Fruit fly (Drosophila melanogaster) whole organism, embryonic: ENCODE results near the gene nst.

Experiments used
- Antp ChIP-seq: fragments of 200-800 bp; sonication (Bioruptor generic); optimal IDR thresholded peaks from 3 replicates; lab custom pipeline; 2016; ENCODE audit warnings: missing biosample characterization, missing genetic modification characterization
- Bgb ChIP-seq: fragments of 200-800 bp; sonication (Bioruptor generic); IDR thresholded peaks from 2 replicates; pipeline ENCODE4 v1.3.6; 2022; ENCODE audit warnings: missing biosample characterization, missing genetic modification characterization; ENCODE audit not compliant: partially characterized antibody
- C15 ChIP-seq: fragments of 200-800 bp; sonication (Bioruptor generic); IDR thresholded peaks from 3 replicates; pipeline ENCODE4 v1.3.6; 2022; ENCODE audit warnings: missing biosample characterization, missing genetic modification characterization
- CG10147 ChIP-seq: fragments of 200-800 bp; sonication (Bioruptor generic); optimal IDR thresholded peaks from 2 replicates; lab custom pipeline; 2019; ENCODE audit warnings: missing biosample characterization, mild to moderate bottlenecking, missing genetic modification characterization, moderate library complexity
- CG10979 ChIP-seq: fragments of 200-800 bp; sonication (Bioruptor generic); optimal IDR thresholded peaks from 2 replicates; lab custom pipeline; 2018; ENCODE audit warnings: missing biosample characterization, mild to moderate bottlenecking, missing genetic modification characterization, moderate library complexity
- CG11247 ChIP-seq: fragments of 200-800 bp; sonication (Bioruptor generic); IDR thresholded peaks from 2 replicates; pipeline ENCODE4 v1.3.6; 2022; ENCODE audit warnings: missing biosample characterization, missing genetic modification characterization
- CG11504 ChIP-seq: fragments of 200-800 bp; sonication (Bioruptor generic); optimal IDR thresholded peaks from 3 replicates; lab custom pipeline; 2019; ENCODE audit warnings: missing biosample characterization, mild to moderate bottlenecking, missing genetic modification characterization, moderate library complexity
- CG12391 ChIP-seq: fragments of 200-800 bp; sonication (Bioruptor generic); optimal IDR thresholded peaks from 3 replicates; lab custom pipeline; 2018; ENCODE audit warnings: missing biosample characterization, mild to moderate bottlenecking, missing genetic modification characterization, moderate library complexity
- CG12659 ChIP-seq: fragments of 200-800 bp; sonication (Bioruptor generic); optimal IDR thresholded peaks from 3 replicates; lab custom pipeline; 2017; ENCODE audit warnings: mild to moderate bottlenecking, missing biosample characterization, missing genetic modification reagents, missing genetic modification characterization
- CG14050 ChIP-seq: fragments of 200-800 bp; sonication (Bioruptor generic); IDR thresholded peaks from 3 replicates; pipeline ENCODE4 v1.3.6; 2022; ENCODE audit warnings: missing biosample characterization, missing genetic modification characterization
- CG14710 ChIP-seq: fragments of 200-800 bp; sonication (Bioruptor generic); optimal IDR thresholded peaks from 3 replicates; lab custom pipeline; 2019; ENCODE audit warnings: missing biosample characterization, mild to moderate bottlenecking, missing genetic modification characterization, moderate library complexity
- CG14965 ChIP-seq: fragments of 200-800 bp; sonication (Bioruptor generic); optimal IDR thresholded peaks from 2 replicates; lab custom pipeline; 2016; ENCODE audit warnings: missing biosample characterization, missing genetic modification characterization, borderline replicate concordance
- CG1832 ChIP-seq: fragments of 200-800 bp; sonication (Bioruptor generic); optimal IDR thresholded peaks from 2 replicates; lab custom pipeline; 2017; ENCODE audit warnings: missing biosample characterization, mild to moderate bottlenecking, missing genetic modification characterization, inconsistent platforms
- CG2202 ChIP-seq: fragments of 200-800 bp; sonication (Bioruptor generic); optimal IDR thresholded peaks from 2 replicates; lab custom pipeline; 2018; ENCODE audit warnings: missing biosample characterization, mild to moderate bottlenecking, missing genetic modification characterization
- CG32772 ChIP-seq: fragments of 200-800 bp; sonication (Bioruptor generic); IDR thresholded peaks from 2 replicates; pipeline ENCODE4 v1.3.6; 2022; ENCODE audit warnings: missing biosample characterization, missing genetic modification characterization
- CG3281 ChIP-seq: fragments of 200-800 bp; sonication (Bioruptor generic); optimal IDR thresholded peaks from 3 replicates; lab custom pipeline; 2017; ENCODE audit warnings: missing biosample characterization, mild to moderate bottlenecking, missing genetic modification characterization
- CG3407 ChIP-seq: fragments of 200-800 bp; sonication (Bioruptor generic); optimal IDR thresholded peaks from 2 replicates; lab custom pipeline; 2018; ENCODE audit warnings: missing biosample characterization, mild to moderate bottlenecking, missing genetic modification characterization
- CG3726 ChIP-seq: fragments of 200-800 bp; sonication (Bioruptor generic); IDR thresholded peaks from 3 replicates; pipeline ENCODE4, ENCODE4 v1.3.6; 2022; ENCODE audit warnings: missing biosample characterization, missing genetic modification characterization
- CG4617 ChIP-seq: fragments of 200-800 bp; sonication (Bioruptor generic); optimal IDR thresholded peaks from 3 replicates; lab custom pipeline; 2016; ENCODE audit warnings: missing biosample characterization, missing genetic modification characterization, borderline replicate concordance
- CG6175 ChIP-seq: fragments of 200-800 bp; sonication (Bioruptor generic); IDR thresholded peaks from 3 replicates; pipeline ENCODE4 v1.3.6; 2022; ENCODE audit warnings: missing biosample characterization, missing genetic modification characterization
- CG8089 ChIP-seq: fragments of 200-800 bp; sonication (Bioruptor generic); optimal IDR thresholded peaks from 3 replicates; lab custom pipeline; 2016; ENCODE audit warnings: missing biosample characterization, missing genetic modification characterization
- CG9817 ChIP-seq: fragments of 200-800 bp; sonication (Bioruptor generic); optimal IDR thresholded peaks from 2 replicates; lab custom pipeline; 2018; ENCODE audit warnings: missing biosample characterization, mild to moderate bottlenecking, missing genetic modification characterization, moderate library complexity
- Chrac-16 ChIP-seq: fragments of 200-800 bp; sonication (Bioruptor generic); optimal IDR thresholded peaks from 3 replicates; lab custom pipeline; 2016; ENCODE audit warnings: missing biosample characterization, missing genetic modification characterization
- Doc2 ChIP-seq: fragments of 200-800 bp; sonication (Bioruptor generic); IDR thresholded peaks from 2 replicates; pipeline ENCODE4 v1.3.6; 2022; ENCODE audit warnings: missing biosample characterization, missing genetic modification characterization
- Dref ChIP-seq: fragments of 200-800 bp; sonication (Bioruptor generic); IDR thresholded peaks from 2 replicates; pipeline ENCODE4 v1.3.6; 2022; ENCODE audit warnings: missing biosample characterization, missing genetic modification characterization
- H15 ChIP-seq: fragments of 200-800 bp; sonication (Bioruptor generic); IDR thresholded peaks from 3 replicates; pipeline ENCODE4 v1.3.6; 2022; ENCODE audit warnings: missing biosample characterization, missing genetic modification characterization
- HHEX ChIP-seq: fragments of 200-800 bp; sonication (Bioruptor generic); optimal IDR thresholded peaks from 3 replicates; lab custom pipeline; 2017; ENCODE audit warnings: missing biosample characterization, mild to moderate bottlenecking, missing genetic modification characterization, missing genetic modification reagents
- HLH3B ChIP-seq: fragments of 200-800 bp; sonication (Bioruptor generic); IDR thresholded peaks from 2 replicates; pipeline ENCODE4 v1.3.6; 2022; ENCODE audit warnings: missing biosample characterization, missing genetic modification characterization
- HLH4C ChIP-seq: fragments of 200-800 bp; sonication (Bioruptor generic); IDR thresholded peaks from 3 replicates; pipeline ENCODE4 v1.3.6; 2022; ENCODE audit warnings: missing biosample characterization, missing genetic modification characterization; ENCODE audit not compliant: partially characterized antibody
- HLHmδ ChIP-seq: fragments of 200-800 bp; sonication (Bioruptor generic); optimal IDR thresholded peaks from 2 replicates; lab custom pipeline; 2018; ENCODE audit warnings: missing biosample characterization, mild to moderate bottlenecking, missing genetic modification characterization, moderate library complexity
- Hsf ChIP-seq: fragments of 200-800 bp; sonication (Bioruptor generic); optimal IDR thresholded peaks from 3 replicates; lab custom pipeline; 2016; ENCODE audit warnings: missing biosample characterization, missing genetic modification characterization
- Mad ChIP-seq: fragments of 200-800 bp; sonication (Bioruptor generic); optimal IDR thresholded peaks from 2 replicates; lab custom pipeline; 2016; ENCODE audit warnings: missing biosample characterization, missing genetic modification characterization
- Med ChIP-seq: fragments of 200-800 bp; sonication (Bioruptor generic); peaks from one replicate; lab custom pipeline; 2016; ENCODE audit warnings: missing biosample characterization, missing genetic modification characterization, mild to moderate bottlenecking, inconsistent platforms, moderate library complexity
- Neu2 ChIP-seq: fragments of 200-800 bp; sonication (Bioruptor generic); optimal IDR thresholded peaks from 3 replicates; lab custom pipeline; 2016; ENCODE audit warnings: missing biosample characterization, missing genetic modification characterization, borderline replicate concordance
- Oli ChIP-seq: fragments of 200-800 bp; sonication (Bioruptor generic); optimal IDR thresholded peaks from 2 replicates; lab custom pipeline; 2018; ENCODE audit warnings: missing biosample characterization, mild to moderate bottlenecking, missing genetic modification characterization, moderate library complexity
- Side ChIP-seq: fragments of 200-800 bp; sonication (Bioruptor generic); optimal IDR thresholded peaks from 2 replicates; lab custom pipeline; 2016; ENCODE audit warnings: missing biosample characterization, missing genetic modification characterization
- Xrp1 ChIP-seq: fragments of 200-800 bp; sonication (Bioruptor generic); IDR thresholded peaks from 2 replicates; pipeline ENCODE4 v1.3.6; 2022; ENCODE audit warnings: missing biosample characterization, missing genetic modification characterization
- abd-A ChIP-seq: fragments of 200-800 bp; sonication (Bioruptor generic); optimal IDR thresholded peaks from 3 replicates; lab custom pipeline; 2019; ENCODE audit warnings: missing biosample characterization, mild to moderate bottlenecking, missing genetic modification characterization, moderate library complexity
- al ChIP-seq: fragments of 200-800 bp; sonication (Bioruptor generic); IDR thresholded peaks from 2 replicates; pipeline ENCODE4 v1.3.6; 2022; ENCODE audit warnings: missing biosample characterization, missing genetic modification characterization
- ash1 ChIP-seq: fragments of 200-800 bp; sonication (Bioruptor generic); optimal IDR thresholded peaks from 2 replicates; lab custom pipeline; 2018; ENCODE audit warnings: missing biosample characterization, mild to moderate bottlenecking, missing genetic modification characterization
- az2 ChIP-seq: fragments of 200-800 bp; sonication (Bioruptor generic); optimal IDR thresholded peaks from 3 replicates; lab custom pipeline; 2016; ENCODE audit warnings: missing biosample characterization, missing genetic modification characterization
- exex ChIP-seq: fragments of 200-800 bp; sonication (Bioruptor generic); optimal IDR thresholded peaks from 4 replicates; lab custom pipeline; 2018; ENCODE audit warnings: missing biosample characterization, mild to moderate bottlenecking, missing genetic modification characterization, moderate library complexity
- ftz-f1 ChIP-seq: fragments of 200-800 bp; sonication (Bioruptor generic); optimal IDR thresholded peaks from 2 replicates; lab custom pipeline; 2016; ENCODE audit warnings: missing biosample characterization, missing genetic modification characterization
- fu2 ChIP-seq: fragments of 200-800 bp; sonication (Bioruptor generic); optimal IDR thresholded peaks from 2 replicates; lab custom pipeline; 2016; ENCODE audit warnings: missing biosample characterization, missing genetic modification characterization
- gt ChIP-seq: fragments of 200-800 bp; sonication (Bioruptor generic); IDR thresholded peaks from 2 replicates; pipeline ENCODE4 v1.3.6; 2022; ENCODE audit warnings: missing biosample characterization, missing genetic modification characterization
- hbn ChIP-seq: fragments of 200-800 bp; sonication (Bioruptor generic); IDR thresholded peaks from 2 replicates; pipeline ENCODE4 v1.3.6; 2022; ENCODE audit warnings: missing biosample characterization, missing genetic modification characterization; ENCODE audit not compliant: partially characterized antibody
- lmd ChIP-seq: fragments of 200-800 bp; sonication (Bioruptor generic); IDR thresholded peaks from 2 replicates; pipeline ENCODE4 v1.3.6; 2022; ENCODE audit warnings: missing biosample characterization, missing genetic modification characterization
- slbo ChIP-seq: fragments of 200-800 bp; sonication (Bioruptor generic); IDR thresholded peaks from 2 replicates; pipeline ENCODE4 v1.3.6; 2022; ENCODE audit warnings: missing biosample characterization, missing genetic modification characterization
- sug ChIP-seq: fragments of 200-800 bp; optimal IDR thresholded peaks from 2 replicates; lab custom pipeline; 2019; ENCODE audit warnings: missing biosample characterization, mild to moderate bottlenecking, missing genetic modification characterization, moderate library complexity
- tap ChIP-seq: fragments of 200-800 bp; optimal IDR thresholded peaks from 3 replicates; lab custom pipeline; 2019; ENCODE audit warnings: missing biosample characterization, mild to moderate bottlenecking, missing genetic modification characterization, moderate library complexity
- tgo ChIP-seq: fragments of 200-800 bp; sonication (Bioruptor generic); IDR thresholded peaks from 3 replicates; pipeline ENCODE4 v1.3.6; 2022; ENCODE audit warnings: missing biosample characterization, missing genetic modification characterization

nst gene

DNA sequence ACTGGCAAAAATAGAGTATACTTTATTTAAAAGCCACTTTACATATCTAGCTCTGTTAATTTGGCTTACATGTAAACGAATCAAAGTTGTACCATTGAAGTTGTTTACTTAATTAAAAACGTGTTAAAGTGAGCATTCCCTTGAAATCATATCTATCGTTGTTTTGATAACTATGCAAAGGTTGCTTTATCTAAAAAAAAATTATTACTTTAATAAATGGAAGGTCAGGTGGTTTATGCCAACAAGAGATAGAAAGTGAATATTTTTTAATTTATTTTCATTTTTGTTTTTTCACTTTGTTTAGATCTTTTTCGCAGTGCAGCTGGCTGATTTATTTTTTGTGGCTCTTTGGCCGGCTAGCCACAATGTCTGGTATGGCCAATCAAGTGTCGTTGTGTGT is 47.1 kb downstream of the nst start (continued):
- TF ChIP-seq CG14710 (tag; lab: Kevin White, UChicago), result peak; percentile 73
- peak; percentile 62 for TF ChIP-seq CG14050
- TF ChIP-seq CG8089, result peak; percentile 32
- peak; percentile 26 for TF ChIP-seq fu2 (GFP tag; lab: Kevin White, UChicago)
- TF ChIP-seq Dref, result no peak
- peak; percentile 79 for TF ChIP-seq Med (GFP tag; lab: Kevin White, UChicago)
- peak; percentile 41 for TF ChIP-seq CG3281
- peak; percentile 84 for TF ChIP-seq Oli (tag; lab: Kevin White, UChicago)
- peak; percentile 70 for TF ChIP-seq lmd (GFP tag; lab: Robert Waterston, UW)
- peak; percentile 15 for TF ChIP-seq CG2202 (tag; lab: Kevin White, UChicago)
- TF ChIP-seq sug, result peak; percentile 51
- TF ChIP-seq CG3726, result no peak
- TF ChIP-seq Antp (GFP tag; lab: Kevin White, UChicago), result peak; percentile 23
- peak; percentile 23 for TF ChIP-seq Side (GFP tag; lab: Kevin White, UChicago)
- TF ChIP-seq C15 (GFP tag; lab: Robert Waterston, UW), result no peak
- no peak for TF ChIP-seq HLHmδ (GFP tag; lab: Kevin White, UChicago)
- peak; percentile 43 for TF ChIP-seq CG9817 (tag; lab: Kevin White, UChicago)
- peak; percentile 54 for TF ChIP-seq CG3407 (GFP tag; lab: Kevin White, UChicago)
- TF ChIP-seq az2 (GFP tag; lab: Kevin White, UChicago), result peak; percentile 82
- peak; percentile 80 for TF ChIP-seq tgo (GFP tag; lab: Robert Waterston, UW)
- peak; percentile 80 for TF ChIP-seq Xrp1
- no peak for TF ChIP-seq ash1
- TF ChIP-seq Doc2 (GFP tag; lab: Robert Waterston, UW), result no peak
- no peak for TF ChIP-seq Bgb (GFP tag; lab: Robert Waterston, UW)
- no peak for TF ChIP-seq gt (GFP tag; lab: Robert Waterston, UW)
- TF ChIP-seq CG14965 (GFP tag; lab: Kevin White, UChicago), result no peak
- peak; percentile 50 for TF ChIP-seq HLH3B
- TF ChIP-seq slbo, result peak; percentile 68
- TF ChIP-seq hbn (GFP tag; lab: Robert Waterston, UW), result no peak
- peak; percentile 23 for TF ChIP-seq CG4617 (GFP tag; lab: Kevin White, UChicago)
- peak; percentile 81 for TF ChIP-seq CG12391 (tag; lab: Kevin White, UChicago)
- TF ChIP-seq CG10147 (GFP tag; lab: Kevin White, UChicago), result peak; percentile 72
- 0 out of 3 replicates have a peak, but pooled peaks have one; percentile 16 for TF ChIP-seq CG6175 (GFP tag; lab: Robert Waterston, UW)
- TF ChIP-seq Neu2 (GFP tag; lab: Kevin White, UChicago), result no peak
- TF ChIP-seq CG12659 (GFP tag; lab: Kevin White, UChicago), result peak; percentile 86
- peak; percentile 72 for TF ChIP-seq HHEX (GFP tag; lab: Kevin White, UChicago)
- peak; percentile 32 for TF ChIP-seq exex (tag; lab: Kevin White, UChicago)
- peak; percentile 47; the same call in 1 of the 2 replicates for TF ChIP-seq CG11247 (GFP tag; lab: Robert Waterston, UW)
- TF ChIP-seq tap (tag; lab: Kevin White, UChicago), result peak; percentile 16
- no peak for TF ChIP-seq CG1832 (GFP tag; lab: Kevin White, UChicago)
- TF ChIP-seq H15, result peak; percentile 62; the same call in 1 of the 3 replicates
- TF ChIP-seq abd-A (tag; lab: Kevin White, UChicago), result no peak
- TF ChIP-seq Hsf, result peak; percentile 62
- peak; percentile 61 for TF ChIP-seq Chrac-16 (GFP tag; lab: Kevin White, UChicago)
- TF ChIP-seq ftz-f1 (GFP tag; lab: Kevin White, UChicago), result no peak
- TF ChIP-seq CG10979, result peak; percentile 80
- no peak for TF ChIP-seq HLH4C
- peak; percentile 91 for TF ChIP-seq CG11504 (tag; lab: Kevin White, UChicago)
- peak; percentile 44; the same call in 1 of the 2 replicates for TF ChIP-seq CG32772 (GFP tag; lab: Robert Waterston, UW)
- peak; percentile 64 for TF ChIP-seq Mad (GFP tag; lab: Kevin White, UChicago)
- TF ChIP-seq al (GFP tag; lab: Robert Waterston, UW), result peak; percentile 59
